Worm (Caenorhabditis elegans) whole organism, L2 larva: Measurements from ENCODE around the gene aat-1.
"Not testable (repeated sequence)": the region's sequence is repeated elsewhere in the genome, so short reads cannot be mapped to it uniquely, and the experiment has no call there.

Source experiments
- C34F6.9 ChIP-seq: fragments of 150-350 bp; optimal IDR thresholded peaks from 2 replicates; lab custom pipeline; 2014; ENCODE audit warnings: missing biosample characterization, missing genetic modification characterization
- F13H6.1 ChIP-seq: sonication (generic microtip); optimal IDR thresholded peaks from 2 replicates; lab custom pipeline; 2016; ENCODE audit warnings: missing genetic modification characterization, missing compliant biosample characterization
- R02D3.7 ChIP-seq: fragments of 150-350 bp; optimal IDR thresholded peaks from 2 replicates; lab custom pipeline; 2014; ENCODE audit warnings: missing biosample characterization, missing genetic modification characterization
- Y55F3AM.14 ChIP-seq: fragments of 200-800 bp; sonication (Bioruptor generic); optimal IDR thresholded peaks from 2 replicates; lab custom pipeline; 2018; ENCODE audit warnings: mild to moderate bottlenecking, missing genetic modification characterization, missing compliant biosample characterization
- ZK546.5 ChIP-seq: sonication (generic microtip); optimal IDR thresholded peaks from 2 replicates; lab custom pipeline; 2017; ENCODE audit warnings: missing biosample characterization, missing genetic modification characterization
- ama-1 ChIP-seq: fragments of 150-350 bp; optimal IDR thresholded peaks from 2 replicates; lab custom pipeline; 2018; ENCODE audit warnings: inconsistent platforms
- ceh-16 ChIP-seq: fragments of 150-350 bp; optimal IDR thresholded peaks from 2 replicates; lab custom pipeline; 2014; ENCODE audit warnings: missing biosample characterization, missing genetic modification characterization
- ceh-82 ChIP-seq: fragments of 150-350 bp; optimal IDR thresholded peaks from 2 replicates; lab custom pipeline; 2014; ENCODE audit warnings: missing biosample characterization, missing genetic modification characterization
- crh-2 ChIP-seq: sonication (generic microtip); optimal IDR thresholded peaks from 2 replicates; lab custom pipeline; 2017; ENCODE audit warnings: missing biosample characterization, missing genetic modification characterization
- dmd-4 ChIP-seq: sonication (generic microtip); optimal IDR thresholded peaks from 2 replicates; lab custom pipeline; 2017; ENCODE audit warnings: missing biosample characterization, missing genetic modification characterization
- egl-27 ChIP-seq: sonication (generic microtip); optimal IDR thresholded peaks from 3 replicates; lab custom pipeline; 2017; ENCODE audit warnings: missing biosample characterization, missing genetic modification reagents, missing genetic modification characterization
- elt-1 ChIP-seq: fragments of 150-350 bp; optimal IDR thresholded peaks from 2 replicates; lab custom pipeline; 2014; ENCODE audit warnings: missing biosample characterization, missing genetic modification characterization
- elt-3 ChIP-seq: sonication (generic microtip); optimal IDR thresholded peaks from 2 replicates; lab custom pipeline; 2017; ENCODE audit warnings: missing biosample characterization, missing genetic modification characterization
- fos-1 ChIP-seq: fragments of 150-350 bp; optimal IDR thresholded peaks from 2 replicates; lab custom pipeline; 2014; ENCODE audit warnings: missing biosample characterization, missing genetic modification characterization
- gmeb-1 ChIP-seq: fragments of 150-350 bp; optimal IDR thresholded peaks from 2 replicates; lab custom pipeline; 2014; ENCODE audit warnings: missing biosample characterization, missing genetic modification characterization
- lin-13 ChIP-seq: fragments of 150-350 bp; optimal IDR thresholded peaks from 2 replicates; lab custom pipeline; 2014; ENCODE audit warnings: missing biosample characterization, missing genetic modification reagents, missing genetic modification characterization
- lsy-2 ChIP-seq, 2 experiments: fragments of 150-350 bp in 1 of 2; sonication (generic microtip) in 1 of 2; optimal IDR thresholded peaks; 2 replicates each; lab custom pipeline; 2014 to 2017; ENCODE audit warnings: missing biosample characterization in 2 of 2, missing genetic modification characterization in 2 of 2
- nhr-10 ChIP-seq: sonication (generic microtip); optimal IDR thresholded peaks from 2 replicates; lab custom pipeline; 2017; ENCODE audit warnings: missing biosample characterization, missing genetic modification characterization
- nhr-12 ChIP-seq: fragments of 150-350 bp; optimal IDR thresholded peaks from 2 replicates; lab custom pipeline; 2014; ENCODE audit warnings: missing biosample characterization, missing genetic modification characterization
- nhr-23 ChIP-seq: fragments of 150-350 bp; optimal IDR thresholded peaks from 2 replicates; lab custom pipeline; 2014; ENCODE audit warnings: missing biosample characterization, missing genetic modification reagents, missing genetic modification characterization
- nhr-237 ChIP-seq: fragments of 150-350 bp; optimal IDR thresholded peaks from 2 replicates; lab custom pipeline; 2014; ENCODE audit warnings: missing biosample characterization, missing genetic modification characterization
- peb-1 ChIP-seq: fragments of 150-350 bp; optimal IDR thresholded peaks from 2 replicates; lab custom pipeline; 2014; ENCODE audit warnings: missing biosample characterization, missing genetic modification characterization
- sma-9 ChIP-seq, 2 experiments: fragments of 150-350 bp in 1 of 2; sonication (generic microtip) in 1 of 2; optimal IDR thresholded peaks; 2 replicates each; lab custom pipeline; 2014 to 2016; ENCODE audit warnings: missing genetic modification characterization in 2 of 2, mild to moderate bottlenecking in 1 of 2, missing biosample characterization in 1 of 2, missing compliant biosample characterization in 1 of 2, missing genetic modification reagents in 1 of 2, moderate library complexity in 1 of 2
- snpc-4 ChIP-seq: fragments of 150-350 bp; optimal IDR thresholded peaks from 2 replicates; lab custom pipeline; 2014; ENCODE audit warnings: missing biosample characterization, missing genetic modification characterization
- unc-39 ChIP-seq: fragments of 150-350 bp; optimal IDR thresholded peaks from 2 replicates; lab custom pipeline; 2014; ENCODE audit warnings: missing biosample characterization, missing genetic modification characterization
- unc-62 ChIP-seq: fragments of 150-350 bp; optimal IDR thresholded peaks from 2 replicates; lab custom pipeline; 2014; ENCODE audit warnings: missing biosample characterization, missing genetic modification reagents, missing genetic modification characterization
- ztf-1 ChIP-seq: fragments of 200-800 bp; sonication (Bioruptor generic); conservative IDR thresholded peaks from 2 replicates; pipeline ENCODE4 v1.3.6; 2022; ENCODE audit warnings: missing genetic modification characterization, missing compliant biosample characterization

Gene aat-1

ce11 chrIV:9614695-9615094, 13.2 kb upstream of the aat-1 start, which contains the start of gene elt-1:
Gene elt-1, plus strand, starts transcription at chrIV:9614995.
- TF ChIP-seq nhr-10 (tag; lab: Kevin White, UChicago), result no peak
- no peak for TF ChIP-seq ceh-82
- TF ChIP-seq ztf-1 (GFP tag; lab: Robert Waterston, UW), result no peak
- no peak for TF ChIP-seq egl-27 (tag; lab: Kevin White, UChicago)
- TF ChIP-seq F13H6.1 (tag; lab: Kevin White, UChicago), result no peak
- no peak for TF ChIP-seq lsy-2 (tag; optimal IDR thresholded peaks at IDR 0.05; lab: Kevin White, UChicago)
- TF ChIP-seq dmd-4 (tag; lab: Kevin White, UChicago), result no peak
- no peak for TF ChIP-seq R02D3.7
- no peak for TF ChIP-seq snpc-4 (tag; lab: Kevin White, UChicago)
- TF ChIP-seq ZK546.5 (tag; lab: Kevin White, UChicago), result no peak
- TF ChIP-seq unc-62 (GFP tag; lab: Kevin White, UChicago), result no peak

DNA sequence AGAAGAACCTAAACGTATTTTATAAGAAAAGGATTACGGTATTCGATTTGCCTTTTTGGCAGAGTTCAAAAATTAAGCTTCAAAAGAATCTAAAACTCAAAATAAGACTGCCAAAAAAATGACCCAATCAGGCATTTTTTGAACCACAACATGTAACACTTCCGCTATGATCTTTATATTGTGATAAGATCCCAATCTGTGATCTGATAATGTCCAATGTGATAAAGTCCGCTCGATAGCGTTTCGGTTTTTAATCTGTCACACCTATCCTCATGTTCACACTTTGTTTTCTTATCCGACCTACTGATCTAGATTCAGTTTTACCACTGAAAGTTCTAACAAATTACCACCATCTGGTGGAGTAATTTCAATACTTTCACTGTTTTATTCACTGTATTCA, 12.6 kb upstream of the aat-1 start:
- TF ChIP-seq nhr-23 (tag; lab: Kevin White, UChicago), result peak; percentile 99
- no peak for TF ChIP-seq ZK546.5 (tag; lab: Kevin White, UChicago)
- peak; percentile 46 for TF ChIP-seq sma-9 (GFP tag; optimal IDR thresholded peaks at IDR 0.05; lab: Kevin White, UChicago)
- TF ChIP-seq sma-9 (tag; optimal IDR thresholded peaks at IDR 0.05; lab: Kevin White, UChicago), result no peak
- no peak for TF ChIP-seq elt-3
- TF ChIP-seq elt-1 (tag; lab: Kevin White, UChicago), result peak; percentile 93

- TF ChIP-seq ama-1 (lab: Kevin White, UChicago) (no peak), C34F6.9 (no peak), nhr-23 (tag; lab: Kevin White, UChicago) (peak; percentile 97), elt-1 (tag; lab: Kevin White, UChicago) (peak; percentile 60)
- TF ChIP-seq, all 48 proteins: peak for 2
Observed at ce11 chrIV:9613072-9613590, 11.6 kb upstream of the aat-1 start.

- TF ChIP-seq nhr-12, result no peak
- TF ChIP-seq elt-1 (tag; lab: Kevin White, UChicago), result peak; percentile 26
- peak; percentile 37 for TF ChIP-seq crh-2 (tag; lab: Kevin White, UChicago)
- TF ChIP-seq, all 48 proteins: peak for 2
Observed at ce11 chrIV:9610923-9611322, 9.4 kb upstream of the aat-1 start.

DNA sequence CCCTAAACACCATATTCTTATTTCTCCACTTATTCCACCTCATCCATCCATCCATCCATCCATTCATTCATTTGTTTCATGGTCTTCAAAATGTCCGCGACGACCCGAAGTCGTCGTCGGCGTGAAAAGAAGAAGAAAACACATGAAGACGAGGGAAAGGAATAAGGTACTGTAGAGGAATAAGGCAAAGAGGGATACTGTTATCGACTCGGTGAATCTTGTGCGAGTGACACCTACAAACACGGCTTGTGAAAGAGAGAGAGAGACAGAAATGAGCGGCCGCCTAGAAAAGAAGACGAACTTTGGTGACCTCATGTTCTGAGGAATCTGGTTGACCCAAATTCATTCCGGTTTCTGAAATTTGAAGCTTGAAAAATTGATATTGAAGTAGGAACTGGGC, 7.6 kb upstream of the aat-1 start:
- no peak for TF ChIP-seq fos-1 (tag; lab: Kevin White, UChicago)
- TF ChIP-seq Y55F3AM.14 (GFP tag; lab: Kevin White, UChicago), result no peak
- TF ChIP-seq ceh-16 (tag; lab: Kevin White, UChicago), result no peak
- no peak for TF ChIP-seq lin-13
- TF ChIP-seq peb-1 (tag; lab: Kevin White, UChicago), result no peak
- TF ChIP-seq nhr-237 (tag; lab: Kevin White, UChicago), result no peak
- TF ChIP-seq elt-1 (tag; lab: Kevin White, UChicago), result peak; percentile 40
- TF ChIP-seq ZK546.5 (tag; lab: Kevin White, UChicago), result no peak

- peak; percentile 39 for TF ChIP-seq ceh-16 (tag; lab: Kevin White, UChicago)
- TF ChIP-seq ZK546.5 (tag; lab: Kevin White, UChicago), result no peak
- TF ChIP-seq elt-3, result no peak
- TF ChIP-seq egl-27 (tag; lab: Kevin White, UChicago), result no peak
- no peak for TF ChIP-seq elt-1 (tag; lab: Kevin White, UChicago)
- TF ChIP-seq, all 48 proteins: peak for 1
Observed at ce11 chrIV:9607945-9608344, 6.5 kb upstream of the aat-1 start.

- TF ChIP-seq gmeb-1; unc-39; lsy-2 (tag; optimal IDR thresholded peaks at IDR 0.05; lab: Kevin White, UChicago): not testable (repeated sequence)
Observed at ce11 chrIV:9595779-9596406, 5.6 kb downstream of the aat-1 start, which contains the start of the genes F27C8.3 and F27C8.2. Gene F27C8.3, minus strand, starts transcription at chrIV:9595879. Gene F27C8.2, plus strand, starts transcription at chrIV:9596356.
